Worm (Caenorhabditis elegans) whole organism, L1 larva: ENCODE measurements around the gene C47A10.16.

Experiments used
- C16A3.4 ChIP-seq: fragments of 150-350 bp; optimal IDR thresholded peaks from 2 replicates; lab custom pipeline; 2014; ENCODE audit warnings: missing biosample characterization, missing genetic modification characterization
- C34B4.2 ChIP-seq: sonication (generic microtip); optimal IDR thresholded peaks from 2 replicates; lab custom pipeline; 2017; ENCODE audit warnings: mild to moderate bottlenecking, missing genetic modification characterization, missing compliant biosample characterization
- F16B12.6 ChIP-seq: fragments of 150-350 bp; optimal IDR thresholded peaks from 2 replicates; lab custom pipeline; 2014; ENCODE audit warnings: missing biosample characterization, missing genetic modification characterization
- Y116A8C.19 ChIP-seq: sonication (generic microtip); optimal IDR thresholded peaks from 2 replicates; lab custom pipeline; 2016; ENCODE audit warnings: missing compliant biosample characterization, missing genetic modification characterization, borderline replicate concordance
- alr-1 ChIP-seq: fragments of 200-800 bp; sonication (Bioruptor generic); optimal IDR thresholded peaks from 2 replicates; lab custom pipeline; 2018; ENCODE audit warnings: borderline replicate concordance, mild to moderate bottlenecking, missing genetic modification characterization, missing compliant biosample characterization
- ama-1 ChIP-seq: fragments of 150-350 bp; optimal IDR thresholded peaks from 2 replicates; lab custom pipeline; 2014
- ceh-63 ChIP-seq: fragments of 200-800 bp; sonication (Bioruptor generic); optimal IDR thresholded peaks from 2 replicates; lab custom pipeline; 2018; ENCODE audit warnings: mild to moderate bottlenecking, missing genetic modification characterization, missing compliant biosample characterization
- ceh-82 ChIP-seq, 3 experiments: fragments of 150-350 bp in 1 of 3; sonication (generic microtip) in 2 of 3; optimal IDR thresholded peaks; 2 replicates each; lab custom pipeline; 2014 to 2017; ENCODE audit warnings: missing biosample characterization in 3 of 3, missing genetic modification characterization in 3 of 3
- ceh-88 ChIP-seq: fragments of 200-800 bp; sonication (Bioruptor generic); IDR thresholded peaks from 2 replicates; pipeline ENCODE4 v1.3.6; 2022; ENCODE audit warnings: missing genetic modification characterization, missing compliant biosample characterization
- ceh-90 ChIP-seq: sonication (generic microtip); optimal IDR thresholded peaks from 2 replicates; lab custom pipeline; 2016; ENCODE audit warnings: missing genetic modification characterization, missing compliant biosample characterization
- dpl-1 ChIP-seq, 3 experiments: fragments of 150-350 bp in 2 of 3; sonication (generic microtip) in 1 of 3; optimal IDR thresholded peaks; 2 replicates each; lab custom pipeline; 2014 to 2017; ENCODE audit warnings: missing biosample characterization in 3 of 3, missing genetic modification characterization in 3 of 3, missing genetic modification reagents in 3 of 3
- efl-1 ChIP-seq, 4 experiments: fragments of 150-350 bp; optimal IDR thresholded peaks in 3 of 4; peaks in 1 of 4; 1 replicate in 1 of 4; 2 replicates in 3 of 4; lab custom pipeline; 2014; ENCODE audit warnings: missing biosample characterization in 2 of 4, missing genetic modification characterization in 2 of 4, missing genetic modification reagents in 2 of 4
- egl-27 ChIP-seq, 2 experiments: fragments of 150-350 bp in 1 of 2; sonication (generic microtip); optimal IDR thresholded peaks; 3 replicates each; lab custom pipeline; 2017 to 2018; ENCODE audit warnings: missing biosample characterization in 2 of 2, missing genetic modification characterization in 2 of 2, missing genetic modification reagents in 2 of 2
- elt-3 ChIP-seq, 6 experiments: fragments of 150-350 bp in 1 of 6; sonication (generic microtip); optimal IDR thresholded peaks; 2 replicates each; lab custom pipeline; 2017 to 2018; ENCODE audit warnings: missing biosample characterization in 6 of 6, missing genetic modification characterization in 6 of 6, inconsistent platforms in 1 of 6
- ets-5 ChIP-seq: fragments of 200-800 bp; sonication (Bioruptor generic); IDR thresholded peaks from 2 replicates; pipeline ENCODE4 v1.3.6; 2022; ENCODE audit warnings: missing genetic modification characterization, missing compliant biosample characterization
- fkh-10 ChIP-seq: sonication (generic microtip); optimal IDR thresholded peaks from 2 replicates; lab custom pipeline; 2017; ENCODE audit warnings: missing biosample characterization, missing genetic modification reagents, missing genetic modification characterization
- grh-1 ChIP-seq: fragments of 200-800 bp; sonication (Bioruptor generic); IDR thresholded peaks from 2 replicates; pipeline ENCODE4 v1.3.6; 2022; ENCODE audit warnings: missing genetic modification reagents, missing genetic modification characterization, missing compliant biosample characterization
- hpl-2 ChIP-seq: fragments of 150-350 bp; optimal IDR thresholded peaks from 2 replicates; lab custom pipeline; 2014; ENCODE audit warnings: missing biosample characterization, missing genetic modification reagents, missing genetic modification characterization
- irx-1 ChIP-seq: sonication (generic microtip); optimal IDR thresholded peaks from 2 replicates; lab custom pipeline; 2016; ENCODE audit warnings: missing genetic modification characterization, missing compliant biosample characterization
- jun-1 ChIP-seq: fragments of 150-350 bp; optimal IDR thresholded peaks from 2 replicates; lab custom pipeline; 2014; ENCODE audit warnings: missing biosample characterization, missing genetic modification reagents, missing genetic modification characterization
- lin-13 ChIP-seq: fragments of 150-350 bp; optimal IDR thresholded peaks from 2 replicates; lab custom pipeline; 2014; ENCODE audit warnings: missing biosample characterization, missing genetic modification reagents, missing genetic modification characterization
- lin-35 ChIP-seq, 2 experiments: fragments of 150-350 bp; optimal IDR thresholded peaks; 2 replicates each; lab custom pipeline; 2014; ENCODE audit warnings: missing biosample characterization in 2 of 2, missing genetic modification characterization in 2 of 2, missing genetic modification reagents in 2 of 2
- lin-39 ChIP-seq: fragments of 150-350 bp; optimal IDR thresholded peaks from 2 replicates; lab custom pipeline; 2014; ENCODE audit warnings: missing biosample characterization, missing genetic modification reagents, missing genetic modification characterization
- lir-3 ChIP-seq: sonication (generic microtip); optimal IDR thresholded peaks from 2 replicates; lab custom pipeline; 2016; ENCODE audit warnings: mild to moderate bottlenecking, missing genetic modification characterization, moderate library complexity, missing compliant biosample characterization; ENCODE audit not compliant: poor library complexity
- lsy-2 ChIP-seq, 2 experiments: fragments of 150-350 bp; optimal IDR thresholded peaks; 2 replicates each; lab custom pipeline; 2014; ENCODE audit warnings: missing biosample characterization in 2 of 2, missing genetic modification characterization in 2 of 2
- mab-9 ChIP-seq: fragments of 200-800 bp; sonication (Bioruptor generic); IDR thresholded peaks from 2 replicates; pipeline ENCODE4 v1.3.6; 2022; ENCODE audit warnings: missing genetic modification reagents, missing genetic modification characterization, missing compliant biosample characterization
- mdl-1 ChIP-seq, 2 experiments: fragments of 150-350 bp; optimal IDR thresholded peaks; 2 replicates each; lab custom pipeline; 2014 to 2017; ENCODE audit warnings: missing biosample characterization in 2 of 2, missing genetic modification characterization in 2 of 2, inconsistent platforms in 1 of 2
- mef-2 ChIP-seq: fragments of 150-350 bp; optimal IDR thresholded peaks from 2 replicates; lab custom pipeline; 2014; ENCODE audit warnings: missing biosample characterization, missing genetic modification characterization
- mep-1 ChIP-seq: fragments of 150-350 bp; optimal IDR thresholded peaks from 2 replicates; lab custom pipeline; 2014; ENCODE audit warnings: missing biosample characterization, missing genetic modification characterization
- nhr-19 ChIP-seq: fragments of 200-800 bp; sonication (Bioruptor generic); conservative IDR thresholded peaks from 2 replicates; pipeline ENCODE4 v1.3.6; 2022; ENCODE audit warnings: missing genetic modification characterization, missing compliant biosample characterization
- nhr-20 ChIP-seq: sonication (generic microtip); optimal IDR thresholded peaks from 2 replicates; lab custom pipeline; 2016; ENCODE audit warnings: mild to moderate bottlenecking, missing genetic modification characterization, missing compliant biosample characterization
- nhr-237 ChIP-seq: fragments of 150-350 bp; optimal IDR thresholded peaks from 2 replicates; lab custom pipeline; 2014; ENCODE audit warnings: missing biosample characterization, missing genetic modification characterization
- nhr-28 ChIP-seq: fragments of 150-350 bp; optimal IDR thresholded peaks from 2 replicates; lab custom pipeline; 2014; ENCODE audit warnings: missing biosample characterization, missing genetic modification characterization
- nhr-71 ChIP-seq: sonication (generic microtip); optimal IDR thresholded peaks from 2 replicates; lab custom pipeline; 2016; ENCODE audit warnings: mild to moderate bottlenecking, missing genetic modification characterization, moderate library complexity, missing compliant biosample characterization
- nhr-84 ChIP-seq: sonication (generic microtip); optimal IDR thresholded peaks from 2 replicates; lab custom pipeline; 2017; ENCODE audit warnings: missing biosample characterization, missing genetic modification characterization
- nhr-85 ChIP-seq: sonication (generic microtip); peaks from one replicate; lab custom pipeline; 2016; ENCODE audit warnings: missing genetic modification characterization, inconsistent platforms, missing compliant biosample characterization
- pqm-1 ChIP-seq: sonication (generic microtip); optimal IDR thresholded peaks from 3 replicates; lab custom pipeline; 2017; ENCODE audit warnings: missing biosample characterization, missing genetic modification characterization
- rnt-1 ChIP-seq: sonication (generic microtip); optimal IDR thresholded peaks from 2 replicates; lab custom pipeline; 2016; ENCODE audit warnings: mild to moderate bottlenecking, missing genetic modification characterization, moderate library complexity, missing compliant biosample characterization
- snpc-4 ChIP-seq: fragments of 150-350 bp; optimal IDR thresholded peaks from 2 replicates; lab custom pipeline; 2014; ENCODE audit warnings: missing biosample characterization, missing genetic modification characterization
- snu-23 ChIP-seq: sonication (generic microtip); optimal IDR thresholded peaks from 2 replicates; lab custom pipeline; 2016; ENCODE audit warnings: missing genetic modification characterization, missing compliant biosample characterization
- sptf-1 ChIP-seq: fragments of 150-350 bp; optimal IDR thresholded peaks from 2 replicates; lab custom pipeline; 2014; ENCODE audit warnings: missing biosample characterization, missing genetic modification characterization
- swsn-7 ChIP-seq: sonication (generic microtip); optimal IDR thresholded peaks from 2 replicates; lab custom pipeline; 2016; ENCODE audit warnings: missing genetic modification characterization, missing compliant biosample characterization
- tlp-1 ChIP-seq: fragments of 150-350 bp; optimal IDR thresholded peaks from 2 replicates; lab custom pipeline; 2014; ENCODE audit warnings: missing biosample characterization, missing genetic modification characterization
- unc-98 ChIP-seq: fragments of 200-800 bp; sonication (Bioruptor generic); IDR thresholded peaks from 2 replicates; pipeline ENCODE4 v1.3.6; 2022; ENCODE audit warnings: missing genetic modification characterization, missing compliant biosample characterization
- vab-15 ChIP-seq: sonication (generic microtip); optimal IDR thresholded peaks from 2 replicates; lab custom pipeline; 2017; ENCODE audit warnings: missing genotype, mild to moderate bottlenecking, missing genetic modification characterization, missing compliant biosample characterization
- zag-1 ChIP-seq: fragments of 150-350 bp; optimal IDR thresholded peaks from 2 replicates; lab custom pipeline; 2014; ENCODE audit warnings: missing biosample characterization, missing genetic modification characterization
- zip-4 ChIP-seq: fragments of 200-800 bp; sonication (Bioruptor generic); optimal IDR thresholded peaks from 2 replicates; lab custom pipeline; 2018; ENCODE audit warnings: mild to moderate bottlenecking, missing genetic modification characterization, moderate library complexity, missing compliant biosample characterization
- ztf-11 ChIP-seq, 2 experiments: sonication (generic microtip); optimal IDR thresholded peaks; 2 replicates each; lab custom pipeline; 2016 to 2017; ENCODE audit warnings: missing genetic modification characterization in 2 of 2, missing biosample characterization in 1 of 2, missing compliant biosample characterization in 1 of 2
- ztf-4 ChIP-seq: fragments of 150-350 bp; optimal IDR thresholded peaks from 2 replicates; lab custom pipeline; 2014; ENCODE audit warnings: missing biosample characterization, missing genetic modification characterization

Gene C47A10.16

ce11 chrV:17724704-17725103 lies 40.3 kb downstream of the C47A10.16 start, which contains the start of gene fat-5:
TSS of gene fat-5 (plus strand) at chrV:17725004.
- TF ChIP-seq lin-39 (no peak), nhr-28 (tag; lab: Kevin White, UChicago) (no peak), alr-1 (tag; lab: Kevin White, UChicago) (no peak), ceh-82 (tag; optimal IDR thresholded peaks at IDR 0.05; lab: Kevin White, UChicago) (no peak), mef-2 (tag; lab: Kevin White, UChicago) (no peak), egl-27 (tag; optimal IDR thresholded peaks at IDR 0.05; lab: Kevin White, UChicago) (no peak), efl-1 (optimal IDR thresholded peaks at IDR 0.05; lab: Kevin White, UChicago) (no peak), efl-1 (GFP tag; optimal IDR thresholded peaks at IDR 0.05 in 1 of 2; lab: Kevin White, UChicago) (no peak), ceh-90 (tag; lab: Kevin White, UChicago) (no peak)
- TF ChIP-seq, all 84 proteins: peak for 0

ce11 chrV:17723142-17723781 lies 41.7 kb downstream of the C47A10.16 start:
- TF ChIP-seq hpl-2 (GFP tag; lab: Kevin White, UChicago) (no peak), lir-3 (tag; lab: Kevin White, UChicago) (no peak), snu-23 (GFP tag; lab: Kevin White, UChicago) (no peak), nhr-19 (GFP tag; lab: Robert Waterston, UW) (peak; percentile 73), Y116A8C.19 (tag; lab: Kevin White, UChicago) (no peak), zag-1 (tag; lab: Kevin White, UChicago) (no peak), C34B4.2 (tag; lab: Kevin White, UChicago) (no peak), zip-4 (GFP tag; lab: Kevin White, UChicago) (no peak), dpl-1 (GFP tag; optimal IDR thresholded peaks at IDR 0.05; lab: Kevin White, UChicago) (no peak), elt-3 (tag; optimal IDR thresholded peaks at IDR 0.05; lab: Kevin White, UChicago) (peak in 2 of 6 experiments; percentile 4 to 19), egl-27 (tag; optimal IDR thresholded peaks at IDR 0.05; lab: Kevin White, UChicago) (no peak), mep-1 (tag; lab: Kevin White, UChicago) (no peak), ztf-4 (tag; lab: Kevin White, UChicago) (no peak), lin-39 (no peak), ztf-11 (tag; optimal IDR thresholded peaks at IDR 0.05; lab: Kevin White, UChicago) (no peak), nhr-237 (tag; lab: Kevin White, UChicago) (no peak), ceh-63 (GFP tag; lab: Kevin White, UChicago) (no peak), vab-15 (tag; lab: Kevin White, UChicago) (no peak), lin-35 (GFP tag; optimal IDR thresholded peaks at IDR 0.05; lab: Kevin White, UChicago) (no peak), ceh-88 (GFP tag; lab: Robert Waterston, UW) (no peak), F16B12.6 (no peak), lin-13 (GFP tag; lab: Kevin White, UChicago) (no peak), nhr-84 (no peak), lsy-2 (tag; optimal IDR thresholded peaks at IDR 0.05; lab: Kevin White, UChicago) (no peak), efl-1 (optimal IDR thresholded peaks at IDR 0.05; lab: Kevin White, UChicago) (no peak), efl-1 (GFP tag; optimal IDR thresholded peaks at IDR 0.05 in 1 of 2; lab: Kevin White, UChicago) (no peak), C16A3.4 (no peak), nhr-71 (tag; lab: Kevin White, UChicago) (no peak), ceh-82 (tag; optimal IDR thresholded peaks at IDR 0.05; lab: Kevin White, UChicago) (no peak), mdl-1 (tag; optimal IDR thresholded peaks at IDR 0.05; lab: Kevin White, UChicago) (peak in 1 of 2 experiments; percentile 9), sptf-1 (no peak), fkh-10 (GFP tag; lab: Kevin White, UChicago) (no peak), tlp-1 (no peak), nhr-85 (tag; lab: Kevin White, UChicago) (peak; percentile 76), mef-2 (tag; lab: Kevin White, UChicago) (no peak), rnt-1 (no peak), mab-9 (GFP tag; lab: Robert Waterston, UW) (no peak), snpc-4 (tag; lab: Kevin White, UChicago) (no peak), ets-5 (no peak), swsn-7 (tag; lab: Kevin White, UChicago) (no peak), ama-1 (lab: Kevin White, UChicago) (no peak), grh-1 (no peak), irx-1 (no peak), unc-98 (GFP tag; lab: Robert Waterston, UW) (no peak), nhr-20 (tag; lab: Kevin White, UChicago) (peak; percentile 17), jun-1 (tag; lab: Kevin White, UChicago) (no peak), pqm-1 (no peak)
